Worm (Caenorhabditis elegans) whole organism, early embryonic: ENCODE results near the gene F32D8.4.

Experiments
- B0310.2 ChIP-seq: sonication (generic microtip); optimal IDR thresholded peaks from 2 replicates; lab custom pipeline; 2016; ENCODE audit warnings: mild to moderate bottlenecking, missing genetic modification characterization, missing compliant biosample characterization
- aly-1 ChIP-seq: sonication (generic microtip); optimal IDR thresholded peaks from 2 replicates; lab custom pipeline; 2016; ENCODE audit warnings: missing genetic modification characterization, missing compliant biosample characterization
- ama-1 ChIP-seq: fragments of 150-350 bp; optimal IDR thresholded peaks from 2 replicates; lab custom pipeline; 2014
- ceh-13 ChIP-seq: fragments of 200-800 bp; sonication (Bioruptor generic); optimal IDR thresholded peaks from 2 replicates; lab custom pipeline; 2018; ENCODE audit warnings: mild to moderate bottlenecking, missing genetic modification characterization, missing compliant biosample characterization
- ceh-36 ChIP-seq: sonication (generic microtip); optimal IDR thresholded peaks from 2 replicates; lab custom pipeline; 2016; ENCODE audit warnings: missing genetic modification characterization, inconsistent platforms, missing compliant biosample characterization
- ets-7 ChIP-seq: sonication (generic microtip); optimal IDR thresholded peaks from 2 replicates; lab custom pipeline; 2016; ENCODE audit warnings: missing genotype, missing genetic modification characterization, missing compliant biosample characterization
- flt-1 ChIP-seq: fragments of 200-800 bp; sonication (Bioruptor generic); IDR thresholded peaks from 2 replicates; pipeline ENCODE4 v1.3.6; 2022; ENCODE audit warnings: missing genetic modification characterization, missing compliant biosample characterization
- hmbx-1 ChIP-seq: sonication (generic microtip); optimal IDR thresholded peaks from 2 replicates; lab custom pipeline; 2016; ENCODE audit warnings: mild to moderate bottlenecking, missing genetic modification characterization, missing compliant biosample characterization
- pes-1 ChIP-seq: fragments of 200-800 bp; sonication (Bioruptor generic); IDR thresholded peaks from 2 replicates; pipeline ENCODE4 v1.3.6; 2022; ENCODE audit warnings: missing genetic modification reagents, missing genetic modification characterization, missing compliant biosample characterization
- sea-1 ChIP-seq: fragments of 200-800 bp; sonication (Bioruptor generic); conservative IDR thresholded peaks from 2 replicates; pipeline ENCODE4 v1.3.6; 2022; ENCODE audit warnings: missing genetic modification characterization, missing compliant biosample characterization
- tbx-37 ChIP-seq: fragments of 200-800 bp; sonication (Bioruptor generic); conservative IDR thresholded peaks from 2 replicates; pipeline ENCODE4 v1.3.6; 2022; ENCODE audit warnings: missing genetic modification reagents, missing genetic modification characterization, missing compliant biosample characterization
- tra-4 ChIP-seq: sonication (generic microtip); optimal IDR thresholded peaks from 2 replicates; lab custom pipeline; 2017; ENCODE audit warnings: missing genetic modification characterization, missing compliant biosample characterization

ce11 chrV:10893510-10894128, at the start of gene F32D8.4:
- TF ChIP-seq ceh-13 (GFP tag; lab: Kevin White, UChicago) (no peak), ets-7 (tag; lab: Kevin White, UChicago) (no peak), ama-1 (lab: Kevin White, UChicago) (no peak), tbx-37 (no peak), hmbx-1 (no peak), ceh-36 (tag; lab: Kevin White, UChicago) (no peak), pes-1 (GFP tag; lab: Robert Waterston, UW) (no peak), flt-1 (GFP tag; lab: Robert Waterston, UW) (no peak), sea-1 (no peak), tra-4 (tag; lab: Kevin White, UChicago) (no peak), aly-1 (tag; lab: Kevin White, UChicago) (no peak), B0310.2 (tag; lab: Kevin White, UChicago) (no peak)
